Fruit fly (Drosophila melanogaster): Measurements from ENCODE around the gene Usp32.

The Usp32 gene

DNA sequence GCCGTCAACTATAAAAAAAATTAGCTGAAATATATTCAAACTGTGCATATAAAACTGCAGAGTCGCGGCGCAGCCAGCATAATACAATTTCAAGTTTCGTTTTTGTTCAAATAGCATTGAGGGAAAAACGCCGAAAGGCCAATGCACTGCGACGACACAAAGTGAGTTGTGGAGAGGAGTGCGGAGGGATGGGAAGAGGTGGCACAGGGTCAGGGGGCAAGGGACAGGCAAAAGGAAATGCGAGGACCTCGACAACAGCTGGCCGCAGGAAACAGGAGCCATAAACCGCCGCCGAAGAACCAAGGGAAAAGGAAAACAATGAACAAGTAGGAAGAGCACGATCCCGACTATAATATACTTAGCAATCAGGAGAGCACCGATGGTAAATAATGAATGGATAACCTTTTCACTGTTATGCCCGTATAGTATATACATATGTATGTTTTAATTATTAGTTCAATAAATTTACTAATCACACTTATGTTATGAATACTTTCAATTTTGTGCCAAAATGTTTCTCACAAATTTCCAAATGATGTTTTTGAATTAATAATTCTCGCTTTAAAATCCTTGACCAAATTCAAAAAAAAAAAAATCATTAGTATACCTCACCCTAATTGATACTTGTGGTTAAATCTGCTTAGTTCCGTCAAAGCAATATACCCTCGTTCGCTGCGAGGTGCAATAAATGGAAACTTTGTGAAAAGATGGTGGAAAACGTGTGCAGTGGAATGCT lies 27.8 kb downstream of the Usp32 start (continued):
- TF ChIP-seq croc (GFP tag; conservative IDR thresholded peaks at IDR 0.05) (peak; percentile 21; the same call in 1 of the 3 replicates), CG11456 (GFP tag; IDR thresholded peaks at IDR 0.05) (no peak), Lpt (GFP tag; optimal IDR thresholded peaks at IDR 0.05) (no peak), CG15696 (tag; optimal IDR thresholded peaks at IDR 0.05) (peak; percentile 53), CG18619 (GFP tag; optimal IDR thresholded peaks at IDR 0.05) (no peak), Fer2 (tag; optimal IDR thresholded peaks at IDR 0.05) (no peak), ara (GFP tag; IDR thresholded peaks at IDR 0.05) (0 out of 2 replicates have a peak, but pooled peaks have one; percentile 31), CG2120 (GFP tag; optimal IDR thresholded peaks at IDR 0.05) (no peak), Bgb (GFP tag; IDR thresholded peaks at IDR 0.05; ENCODE audit: partially characterized antibody) (no peak), Scr (GFP tag; IDR thresholded peaks at IDR 0.05; ENCODE audit: partially characterized antibody) (no peak), Drgx (GFP tag; IDR thresholded peaks at IDR 0.05) (no peak), Rx (GFP tag; IDR thresholded peaks at IDR 0.05) (no peak), Elba2 (GFP tag; optimal IDR thresholded peaks at IDR 0.05) (no peak), bbx (GFP tag; IDR thresholded peaks at IDR 0.05; ENCODE audit: partially characterized antibody) (no peak), CG33557 (GFP tag; optimal IDR thresholded peaks at IDR 0.05) (no peak), CG17186 (GFP tag; optimal IDR thresholded peaks at IDR 0.05) (no peak), row (GFP tag; IDR thresholded peaks at IDR 0.05) (peak; percentile 55), gsb (GFP tag; IDR thresholded peaks at IDR 0.05) (no peak), nmo (GFP tag; optimal IDR thresholded peaks at IDR 0.05) (peak; percentile 69), CG12071 (GFP tag; optimal IDR thresholded peaks at IDR 0.05) (no peak), CG18011 (GFP tag; optimal IDR thresholded peaks at IDR 0.05) (no peak), CG9437 (GFP tag; optimal IDR thresholded peaks at IDR 0.05) (no peak), run (tag; optimal IDR thresholded peaks at IDR 0.05) (no peak), bigmax (GFP tag; optimal IDR thresholded peaks at IDR 0.05) (no peak), CG18262 (tag; optimal IDR thresholded peaks at IDR 0.05) (peak; percentile 55), CG10462 (GFP tag; optimal IDR thresholded peaks at IDR 0.05) (no peak), maf-S (GFP tag; optimal IDR thresholded peaks at IDR 0.05) (no peak), cad (GFP tag; optimal IDR thresholded peaks at IDR 0.05) (peak; percentile 70), CG4617 (GFP tag; optimal IDR thresholded peaks at IDR 0.05; ENCODE audit: borderline replicate concordance) (no peak), CG30431 (GFP tag; optimal IDR thresholded peaks at IDR 0.05) (peak; percentile 12), CG7839 (tag; optimal IDR thresholded peaks at IDR 0.05) (peak; percentile 48), al (GFP tag; IDR thresholded peaks at IDR 0.05) (no peak), Hand (GFP tag; optimal IDR thresholded peaks at IDR 0.05) (no peak), CG2202 (tag; optimal IDR thresholded peaks at IDR 0.05) (peak; percentile 15), CG8765 (GFP tag; IDR thresholded peaks at IDR 0.05) (no peak), CG10209 (GFP tag; optimal IDR thresholded peaks at IDR 0.05) (peak; percentile 45), so (GFP tag; IDR thresholded peaks at IDR 0.05) (no peak), Neu2 (GFP tag; optimal IDR thresholded peaks at IDR 0.05; ENCODE audit: borderline replicate concordance) (no peak), inv (GFP tag; IDR thresholded peaks at IDR 0.05; ENCODE audit: partially characterized antibody) (no peak), ap (GFP tag; IDR thresholded peaks at IDR 0.05) (no peak), Fer1 (GFP tag; optimal IDR thresholded peaks at IDR 0.05) (no peak), Hey (tag; optimal IDR thresholded peaks at IDR 0.05) (no peak), CG12155 (GFP tag; optimal IDR thresholded peaks at IDR 0.05) (no peak), CG7357 (GFP tag; IDR thresholded peaks at IDR 0.05) (no peak), CG16863 (GFP tag; optimal IDR thresholded peaks at IDR 0.05) (peak; percentile 16), Xbp1 (GFP tag; optimal IDR thresholded peaks at IDR 0.05) (peak; percentile 51), HLHmδ (GFP tag; optimal IDR thresholded peaks at IDR 0.05) (no peak), sna (GFP tag; IDR thresholded peaks at IDR 0.05; ENCODE audit: partially characterized antibody) (no peak), wek (GFP tag; optimal IDR thresholded peaks at IDR 0.05) (no peak)

All from whole organism, embryonic.